Fruit fly (Drosophila melanogaster) whole organism, prepupa: ENCODE measurements around the gene Sgs3.
A peak's percentile ranks its signal among the peaks of the same experiment; 100 is the strongest.

ENCODE experiments used
- Blimp-1 ChIP-seq: fragments of 200-800 bp; sonication (Bioruptor generic); optimal IDR thresholded peaks from 3 replicates; lab custom pipeline; 2017; ENCODE audit warnings: missing biosample characterization, missing genetic modification characterization, mild to moderate bottlenecking, moderate library complexity, missing genetic modification reagents
- CG10631 ChIP-seq: fragments of 200-800 bp; sonication (Bioruptor generic); optimal IDR thresholded peaks from 2 replicates; lab custom pipeline; 2016; ENCODE audit warnings: missing biosample characterization, missing genetic modification characterization
- CG10669 ChIP-seq: fragments of 200-800 bp; sonication (Bioruptor generic); optimal IDR thresholded peaks from 3 replicates; lab custom pipeline; 2018; ENCODE audit warnings: missing biosample characterization, mild to moderate bottlenecking, missing genetic modification characterization, moderate library complexity
- CG11902 ChIP-seq: fragments of 200-800 bp; sonication (Bioruptor generic); optimal IDR thresholded peaks from 3 replicates; lab custom pipeline; 2016; ENCODE audit warnings: missing biosample characterization, missing genetic modification characterization
- CG15336 ChIP-seq: fragments of 200-800 bp; sonication (Bioruptor generic); IDR thresholded peaks from 2 replicates; pipeline ENCODE4 v1.3.6; 2022; ENCODE audit warnings: missing biosample characterization, missing genetic modification characterization
- CG1621 ChIP-seq: fragments of 200-800 bp; sonication (Bioruptor generic); optimal IDR thresholded peaks from 3 replicates; lab custom pipeline; 2018; ENCODE audit warnings: missing biosample characterization, mild to moderate bottlenecking, missing genetic modification characterization
- CG16779 ChIP-seq: fragments of 200-800 bp; sonication (Bioruptor generic); optimal IDR thresholded peaks from 3 replicates; lab custom pipeline; 2017; ENCODE audit warnings: missing biosample characterization, mild to moderate bottlenecking, missing genetic modification characterization
- CG3032 ChIP-seq: fragments of 200-800 bp; optimal IDR thresholded peaks from 2 replicates; lab custom pipeline; 2019; ENCODE audit warnings: missing biosample characterization, mild to moderate bottlenecking, missing genetic modification characterization, moderate library complexity
- CG31627 ChIP-seq: fragments of 200-800 bp; sonication (Bioruptor generic); optimal IDR thresholded peaks from 3 replicates; lab custom pipeline; 2016; ENCODE audit warnings: missing biosample characterization, missing genetic modification characterization
- CG32006 ChIP-seq: fragments of 200-800 bp; sonication (Bioruptor generic); optimal IDR thresholded peaks from 3 replicates; lab custom pipeline; 2017; ENCODE audit warnings: missing biosample characterization, mild to moderate bottlenecking, missing genetic modification characterization
- CG34406 ChIP-seq: fragments of 200-800 bp; sonication (Bioruptor generic); optimal IDR thresholded peaks from 3 replicates; lab custom pipeline; 2016; ENCODE audit warnings: missing biosample characterization, missing genetic modification characterization
- CG3919 ChIP-seq: fragments of 200-800 bp; sonication (Bioruptor generic); optimal IDR thresholded peaks from 3 replicates; lab custom pipeline; 2016; ENCODE audit warnings: missing biosample characterization, missing genetic modification characterization
- CG6792 ChIP-seq: fragments of 200-800 bp; sonication (Bioruptor generic); optimal IDR thresholded peaks from 3 replicates; lab custom pipeline; 2016; ENCODE audit warnings: missing biosample characterization, missing genetic modification characterization
- CG6808 ChIP-seq: fragments of 200-800 bp; sonication (Bioruptor generic); optimal IDR thresholded peaks from 3 replicates; lab custom pipeline; 2017; ENCODE audit warnings: missing biosample characterization, missing genetic modification characterization, mild to moderate bottlenecking, moderate library complexity, missing genetic modification reagents
- CG6854 ChIP-seq: fragments of 200-800 bp; sonication (Bioruptor generic); optimal IDR thresholded peaks from 2 replicates; lab custom pipeline; 2017; ENCODE audit warnings: missing biosample characterization, mild to moderate bottlenecking, missing genetic modification characterization
- CG8319 ChIP-seq: fragments of 200-800 bp; sonication (Bioruptor generic); optimal IDR thresholded peaks from 3 replicates; lab custom pipeline; 2016; ENCODE audit warnings: missing biosample characterization, missing genetic modification characterization
- CG8632 ChIP-seq: fragments of 200-800 bp; sonication (Bioruptor generic); optimal IDR thresholded peaks from 3 replicates; lab custom pipeline; 2016; ENCODE audit warnings: missing biosample characterization, missing genetic modification characterization
- CG9139 ChIP-seq: fragments of 200-800 bp; sonication (Bioruptor generic); optimal IDR thresholded peaks from 3 replicates; lab custom pipeline; 2017; ENCODE audit warnings: missing biosample characterization, mild to moderate bottlenecking, missing genetic modification characterization
- Eip75B ChIP-seq: fragments of 200-800 bp; sonication (Bioruptor generic); optimal IDR thresholded peaks from 3 replicates; lab custom pipeline; 2016; ENCODE audit warnings: missing biosample characterization, missing genetic modification characterization
- Eip78C ChIP-seq: fragments of 200-800 bp; sonication (Bioruptor generic); peaks from one replicate; lab custom pipeline; 2016; ENCODE audit warnings: missing biosample characterization, missing genetic modification characterization
- Ets21C ChIP-seq: fragments of 200-800 bp; sonication (Bioruptor generic); optimal IDR thresholded peaks from 3 replicates; lab custom pipeline; 2016; ENCODE audit warnings: missing biosample characterization, missing genetic modification characterization
- Ets96B ChIP-seq: fragments of 200-800 bp; optimal IDR thresholded peaks from 2 replicates; lab custom pipeline; 2019; ENCODE audit warnings: missing biosample characterization, mild to moderate bottlenecking, missing genetic modification characterization, moderate library complexity
- Gug ChIP-seq: fragments of 200-800 bp; sonication (Bioruptor generic); IDR thresholded peaks from 2 replicates; pipeline ENCODE4 v1.3.6; 2022; ENCODE audit warnings: missing biosample characterization, missing genetic modification characterization
- Hr38 ChIP-seq: sonication (Bioruptor generic); optimal IDR thresholded peaks from 2 replicates; lab custom pipeline; 2016; ENCODE audit warnings: missing biosample characterization, missing genetic modification characterization
- Hr4 ChIP-seq: fragments of 200-800 bp; sonication (Bioruptor generic); optimal IDR thresholded peaks from 3 replicates; lab custom pipeline; 2016; ENCODE audit warnings: missing biosample characterization, missing genetic modification characterization
- Lpt ChIP-seq: fragments of 200-800 bp; sonication (Bioruptor generic); optimal IDR thresholded peaks from 3 replicates; lab custom pipeline; 2016; ENCODE audit warnings: missing biosample characterization, missing genetic modification characterization
- Met ChIP-seq: fragments of 200-800 bp; sonication (Bioruptor generic); optimal IDR thresholded peaks from 3 replicates; lab custom pipeline; 2016; ENCODE audit warnings: missing biosample characterization, missing genetic modification characterization
- OdsH ChIP-seq: fragments of 200-800 bp; sonication (Bioruptor generic); optimal IDR thresholded peaks from 3 replicates; lab custom pipeline; 2016; ENCODE audit warnings: missing biosample characterization, missing genetic modification characterization
- Sox102F ChIP-seq: fragments of 200-800 bp; sonication (Bioruptor generic); optimal IDR thresholded peaks from 2 replicates; lab custom pipeline; 2016; ENCODE audit warnings: missing biosample characterization, mild to moderate bottlenecking, missing genetic modification characterization
- Sox15 ChIP-seq: fragments of 200-800 bp; sonication (Bioruptor generic); optimal IDR thresholded peaks from 3 replicates; lab custom pipeline; 2016; ENCODE audit warnings: missing biosample characterization, missing genetic modification characterization
- achi ChIP-seq: fragments of 200-800 bp; sonication (Bioruptor generic); optimal IDR thresholded peaks from 3 replicates; lab custom pipeline; 2016; ENCODE audit warnings: missing biosample characterization, missing genetic modification characterization
- acj6 ChIP-seq: fragments of 200-800 bp; sonication (Bioruptor generic); optimal IDR thresholded peaks from 3 replicates; lab custom pipeline; 2016; ENCODE audit warnings: missing biosample characterization, missing genetic modification characterization
- cyc ChIP-seq: fragments of 200-800 bp; sonication (Bioruptor generic); optimal IDR thresholded peaks from 3 replicates; lab custom pipeline; 2016; ENCODE audit warnings: missing biosample characterization, missing genetic modification characterization
- eg ChIP-seq: fragments of 200-800 bp; sonication (Bioruptor generic); IDR thresholded peaks from 3 replicates; pipeline ENCODE4 v1.3.6; 2022; ENCODE audit warnings: missing biosample characterization, missing genetic modification characterization
- esn ChIP-seq: fragments of 200-800 bp; sonication (Bioruptor generic); optimal IDR thresholded peaks from 2 replicates; lab custom pipeline; 2016; ENCODE audit warnings: missing biosample characterization, mild to moderate bottlenecking, missing genetic modification characterization, moderate library complexity
- fd59A ChIP-seq: fragments of 200-800 bp; sonication (Bioruptor generic); optimal IDR thresholded peaks from 2 replicates; lab custom pipeline; 2017; ENCODE audit warnings: missing biosample characterization, mild to moderate bottlenecking, missing genetic modification characterization, missing genetic modification reagents
- fd85E ChIP-seq: fragments of 200-800 bp; sonication (Bioruptor generic); optimal IDR thresholded peaks from 3 replicates; lab custom pipeline; 2016; ENCODE audit warnings: missing biosample characterization, missing genetic modification characterization
- fkh ChIP-seq: fragments of 200-800 bp; sonication (Bioruptor generic); optimal IDR thresholded peaks from 3 replicates; lab custom pipeline; 2017; ENCODE audit warnings: missing biosample characterization, mild to moderate bottlenecking, missing genetic modification characterization, moderate library complexity
- lz ChIP-seq: fragments of 200-800 bp; sonication (Bioruptor generic); optimal IDR thresholded peaks from 3 replicates; lab custom pipeline; 2016; ENCODE audit warnings: missing biosample characterization, missing genetic modification characterization
- net ChIP-seq: fragments of 200-800 bp; sonication (Bioruptor generic); optimal IDR thresholded peaks from 3 replicates; lab custom pipeline; 2016; ENCODE audit warnings: missing biosample characterization, missing genetic modification characterization
- pdm3 ChIP-seq: fragments of 200-800 bp; sonication (Bioruptor generic); optimal IDR thresholded peaks from 3 replicates; lab custom pipeline; 2016; ENCODE audit warnings: missing biosample characterization, missing genetic modification characterization
- salr ChIP-seq, 2 experiments: fragments of 200-800 bp; sonication (Bioruptor generic); optimal IDR thresholded peaks; 3 replicates each; lab custom pipeline; 2016 to 2018; ENCODE audit warnings: missing biosample characterization in 2 of 2, missing genetic modification characterization in 2 of 2, mild to moderate bottlenecking in 1 of 2
- spab ChIP-seq: fragments of 200-800 bp; sonication (Bioruptor generic); optimal IDR thresholded peaks from 2 replicates; lab custom pipeline; 2017; ENCODE audit warnings: missing biosample characterization, mild to moderate bottlenecking, missing genetic modification characterization, missing genetic modification reagents
- ss ChIP-seq, 2 experiments: fragments of 200-800 bp; sonication (Bioruptor generic); optimal IDR thresholded peaks; 2 replicates in 1 of 2; 3 replicates in 1 of 2; lab custom pipeline; 2017 to 2018; ENCODE audit warnings: mild to moderate bottlenecking in 2 of 2, missing biosample characterization in 2 of 2, missing genetic modification characterization in 2 of 2, moderate library complexity in 1 of 2
- svp ChIP-seq: fragments of 200-800 bp; sonication (Bioruptor generic); peaks from one replicate; lab custom pipeline; 2016; ENCODE audit warnings: missing biosample characterization, missing genetic modification characterization
- topi ChIP-seq: fragments of 200-800 bp; sonication (Bioruptor generic); optimal IDR thresholded peaks from 3 replicates; lab custom pipeline; 2016; ENCODE audit warnings: missing biosample characterization, missing genetic modification characterization

Gene Sgs3

dm6 chr3L:11511921-11512320 is at the start of gene Sgs3:
Sgs3 (plus strand) TSS chr3L:11512221.
- TF ChIP-seq Eip78C (GFP tag; lab: Kevin White, UChicago) (no peak), Eip75B (GFP tag; lab: Kevin White, UChicago) (no peak), Hr38 (no peak), lz (GFP tag; lab: Kevin White, UChicago) (no peak), spab (no peak), fd59A (GFP tag; lab: Kevin White, UChicago) (no peak), CG32006 (GFP tag; lab: Kevin White, UChicago) (no peak), Sox15 (no peak), CG8319 (GFP tag; lab: Kevin White, UChicago) (no peak), cyc (GFP tag; lab: Kevin White, UChicago) (no peak), CG15336 (GFP tag; lab: Robert Waterston, UW) (no peak), CG3919 (no peak), CG10631 (GFP tag; lab: Kevin White, UChicago) (no peak), fkh (no peak), CG6854 (GFP tag; lab: Kevin White, UChicago) (no peak)
- TF ChIP-seq, all 60 proteins: peak for 0

dm6 chr3L:11465371-11465914 is 46.6 kb upstream of the Sgs3 start, which contains the start of gene Fum3:
Fum3 (minus strand) TSS chr3L:11465864.
- TF ChIP-seq svp (GFP tag; lab: Kevin White, UChicago) (peak; percentile 48), Eip78C (GFP tag; lab: Kevin White, UChicago) (no peak)

dm6 chr3L:11466985-11467384 is 45.0 kb upstream of the Sgs3 start:
- TF ChIP-seq CG3032 (tag; lab: Kevin White, UChicago) (peak; percentile 49), CG10669 (no peak), Hr38 (no peak), CG3919 (peak; percentile 8), CG8632 (GFP tag; lab: Kevin White, UChicago) (peak; percentile 55), CG16779 (no peak), esn (GFP tag; lab: Kevin White, UChicago) (peak; percentile 45), CG1621 (tag; lab: Kevin White, UChicago) (no peak), CG8319 (GFP tag; lab: Kevin White, UChicago) (no peak), acj6 (GFP tag; lab: Kevin White, UChicago) (peak; percentile 30), Lpt (GFP tag; lab: Kevin White, UChicago) (no peak), lz (GFP tag; lab: Kevin White, UChicago) (peak; percentile 5), Sox102F (peak; percentile 4), CG15336 (GFP tag; lab: Robert Waterston, UW) (no peak), net (GFP tag; lab: Kevin White, UChicago) (no peak), pdm3 (GFP tag; lab: Kevin White, UChicago) (no peak), CG31627 (GFP tag; lab: Kevin White, UChicago) (no peak), OdsH (GFP tag; lab: Kevin White, UChicago) (peak; percentile 41), topi (GFP tag; lab: Kevin White, UChicago) (no peak), Ets96B (tag; lab: Kevin White, UChicago) (peak; percentile 54), CG11902 (GFP tag; lab: Kevin White, UChicago) (no peak), Eip75B (GFP tag; lab: Kevin White, UChicago) (no peak), CG6808 (GFP tag; lab: Kevin White, UChicago) (no peak), Ets21C (GFP tag; lab: Kevin White, UChicago) (no peak), CG6854 (GFP tag; lab: Kevin White, UChicago) (no peak), Hr4 (no peak), achi (peak; percentile 53), fd85E (no peak), ss (GFP tag; optimal IDR thresholded peaks at IDR 0.05; lab: Kevin White, UChicago) (no peak), spab (peak; percentile 19), salr (GFP tag; optimal IDR thresholded peaks at IDR 0.05; lab: Kevin White, UChicago) (peak in 1 of 2 experiments; percentile 4), fd59A (GFP tag; lab: Kevin White, UChicago) (no peak), Blimp-1 (GFP tag; lab: Kevin White, UChicago) (no peak), CG34406 (GFP tag; lab: Kevin White, UChicago) (peak; percentile 47), fkh (no peak), eg (no peak), CG6792 (peak; percentile 20), Met (GFP tag; lab: Kevin White, UChicago) (no peak), Gug (no peak), CG9139 (no peak), Sox15 (no peak)
